Worm (Caenorhabditis elegans): Measurements from ENCODE around the gene fust-1.

DNA sequence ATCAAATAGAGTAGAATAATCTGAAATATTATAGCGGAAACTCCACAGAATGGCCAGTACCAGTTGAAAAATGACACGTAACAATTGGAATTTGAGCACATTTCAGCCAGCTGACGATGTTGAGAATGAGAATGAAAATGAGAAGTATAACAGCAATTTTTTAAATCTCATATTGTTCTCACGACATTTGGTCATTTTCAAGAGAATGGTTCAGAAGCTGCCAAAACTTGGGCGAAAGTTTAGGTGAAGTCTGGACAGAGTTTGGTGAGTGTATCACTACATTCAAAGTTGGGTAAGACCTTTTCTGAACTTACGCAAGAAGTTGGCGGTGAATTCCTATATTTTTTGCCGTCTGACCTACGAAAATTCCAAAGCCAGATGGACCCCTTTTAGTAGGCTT is 52.6 kb downstream of the fust-1 start, which contains the start of gene srd-58:
- TF ChIP-seq nhr-237 (tag; optimal IDR thresholded peaks at IDR 0.05) (no peak), elt-3 (tag; optimal IDR thresholded peaks at IDR 0.05) (no peak), drap-1 (GFP tag; optimal IDR thresholded peaks at IDR 0.05) (no peak)
